Worm (Caenorhabditis elegans) whole organism, L1 larva: ENCODE measurements around the gene Y57A10B.7.

Source experiments
- blmp-1 ChIP-seq: fragments of 150-350 bp; optimal IDR thresholded peaks from 2 replicates; lab custom pipeline; 2014; ENCODE audit warnings: missing biosample characterization, missing genetic modification characterization
- ceh-63 ChIP-seq: fragments of 200-800 bp; sonication (Bioruptor generic); optimal IDR thresholded peaks from 2 replicates; lab custom pipeline; 2018; ENCODE audit warnings: mild to moderate bottlenecking, missing genetic modification characterization, missing compliant biosample characterization
- efl-3 ChIP-seq: fragments of 200-800 bp; sonication (Bioruptor generic); optimal IDR thresholded peaks from 2 replicates; lab custom pipeline; 2018; ENCODE audit warnings: mild to moderate bottlenecking, missing genetic modification characterization, missing compliant biosample characterization
- ets-5 ChIP-seq: fragments of 200-800 bp; sonication (Bioruptor generic); IDR thresholded peaks from 2 replicates; pipeline ENCODE4 v1.3.6; 2022; ENCODE audit warnings: missing genetic modification characterization, missing compliant biosample characterization
- fos-1 ChIP-seq: fragments of 150-350 bp; optimal IDR thresholded peaks from 2 replicates; lab custom pipeline; 2014; ENCODE audit warnings: missing biosample characterization, missing genetic modification characterization
- hpl-2 ChIP-seq: fragments of 150-350 bp; optimal IDR thresholded peaks from 2 replicates; lab custom pipeline; 2014; ENCODE audit warnings: missing biosample characterization, missing genetic modification reagents, missing genetic modification characterization
- lin-13 ChIP-seq: fragments of 150-350 bp; optimal IDR thresholded peaks from 2 replicates; lab custom pipeline; 2014; ENCODE audit warnings: missing biosample characterization, missing genetic modification reagents, missing genetic modification characterization
- nhr-12 ChIP-seq: sonication (generic microtip); optimal IDR thresholded peaks from 2 replicates; lab custom pipeline; 2017; ENCODE audit warnings: missing biosample characterization, missing genetic modification characterization
- nhr-20 ChIP-seq: sonication (generic microtip); optimal IDR thresholded peaks from 2 replicates; lab custom pipeline; 2016; ENCODE audit warnings: mild to moderate bottlenecking, missing genetic modification characterization, missing compliant biosample characterization
- nhr-77 ChIP-seq: fragments of 150-350 bp; optimal IDR thresholded peaks from 2 replicates; lab custom pipeline; 2014; ENCODE audit warnings: missing biosample characterization, missing genetic modification characterization
- snpc-4 ChIP-seq: fragments of 150-350 bp; optimal IDR thresholded peaks from 2 replicates; lab custom pipeline; 2014; ENCODE audit warnings: missing biosample characterization, missing genetic modification characterization
- unc-30 ChIP-seq: sonication (generic microtip); optimal IDR thresholded peaks from 2 replicates; lab custom pipeline; 2017; ENCODE audit warnings: missing biosample characterization, missing genetic modification characterization
- ztf-4 ChIP-seq: fragments of 150-350 bp; optimal IDR thresholded peaks from 2 replicates; lab custom pipeline; 2014; ENCODE audit warnings: missing biosample characterization, missing genetic modification characterization

ce11 chrII:12417996-12418395 is 24.4 kb upstream of the Y57A10B.7 start:
- TF ChIP-seq blmp-1 (tag; lab: Kevin White, UChicago) (no peak), ztf-4 (tag; lab: Kevin White, UChicago) (no peak), fos-1 (tag; lab: Kevin White, UChicago) (no peak), snpc-4 (tag; lab: Kevin White, UChicago) (no peak), lin-13 (GFP tag; lab: Kevin White, UChicago) (no peak), nhr-20 (tag; lab: Kevin White, UChicago) (no peak), ceh-63 (GFP tag; lab: Kevin White, UChicago) (no peak), ets-5 (GFP tag; lab: Robert Waterston, UW) (no peak), unc-30 (tag; lab: Kevin White, UChicago) (no peak), efl-3 (GFP tag; lab: Kevin White, UChicago) (no peak), hpl-2 (no peak), nhr-77 (no peak), nhr-12 (no peak)
